Worm (Caenorhabditis elegans) whole organism, early embryonic: ENCODE data around the gene Y47G7B.2.
"Not testable (repeated sequence)": the region's sequence is repeated elsewhere in the genome, so short reads cannot be mapped to it uniquely, and the experiment has no call there.

Experiments
- B0310.2 ChIP-seq: sonication (generic microtip); optimal IDR thresholded peaks from 2 replicates; lab custom pipeline; 2016; ENCODE audit warnings: mild to moderate bottlenecking, missing genetic modification characterization, missing compliant biosample characterization
- F13C5.2 ChIP-seq: sonication (generic microtip); optimal IDR thresholded peaks from 2 replicates; lab custom pipeline; 2017; ENCODE audit warnings: mild to moderate bottlenecking, missing genetic modification characterization, inconsistent platforms, missing compliant biosample characterization
- aly-1 ChIP-seq: sonication (generic microtip); optimal IDR thresholded peaks from 2 replicates; lab custom pipeline; 2016; ENCODE audit warnings: missing genetic modification characterization, missing compliant biosample characterization
- ama-1 ChIP-seq: fragments of 150-350 bp; optimal IDR thresholded peaks from 2 replicates; lab custom pipeline; 2014
- ceh-13 ChIP-seq: fragments of 200-800 bp; sonication (Bioruptor generic); optimal IDR thresholded peaks from 2 replicates; lab custom pipeline; 2018; ENCODE audit warnings: mild to moderate bottlenecking, missing genetic modification characterization, missing compliant biosample characterization
- ceh-36 ChIP-seq: sonication (generic microtip); optimal IDR thresholded peaks from 2 replicates; lab custom pipeline; 2016; ENCODE audit warnings: missing genetic modification characterization, inconsistent platforms, missing compliant biosample characterization
- ets-7 ChIP-seq: sonication (generic microtip); optimal IDR thresholded peaks from 2 replicates; lab custom pipeline; 2016; ENCODE audit warnings: missing genotype, missing genetic modification characterization, missing compliant biosample characterization
- flt-1 ChIP-seq: fragments of 200-800 bp; sonication (Bioruptor generic); IDR thresholded peaks from 2 replicates; pipeline ENCODE4 v1.3.6; 2022; ENCODE audit warnings: missing genetic modification characterization, missing compliant biosample characterization
- hmbx-1 ChIP-seq: sonication (generic microtip); optimal IDR thresholded peaks from 2 replicates; lab custom pipeline; 2016; ENCODE audit warnings: mild to moderate bottlenecking, missing genetic modification characterization, missing compliant biosample characterization
- hmg-4 ChIP-seq: fragments of 200-800 bp; sonication (Bioruptor generic); optimal IDR thresholded peaks from 2 replicates; lab custom pipeline; 2018; ENCODE audit warnings: mild to moderate bottlenecking, missing genetic modification characterization, missing compliant biosample characterization
- hnd-1 ChIP-seq: sonication (generic microtip); optimal IDR thresholded peaks from 2 replicates; lab custom pipeline; 2016; ENCODE audit warnings: missing genetic modification characterization, missing compliant biosample characterization
- scrt-1 ChIP-seq: fragments of 200-800 bp; sonication (Bioruptor generic); IDR thresholded peaks from 2 replicates; pipeline ENCODE4 v1.3.6; 2022; ENCODE audit warnings: missing genetic modification characterization, missing compliant biosample characterization
- sea-1 ChIP-seq: fragments of 200-800 bp; sonication (Bioruptor generic); conservative IDR thresholded peaks from 2 replicates; pipeline ENCODE4 v1.3.6; 2022; ENCODE audit warnings: missing genetic modification characterization, missing compliant biosample characterization
- tbx-11 ChIP-seq: fragments of 200-800 bp; sonication (Bioruptor generic); IDR thresholded peaks from 2 replicates; pipeline ENCODE4 v1.3.6; 2022; ENCODE audit warnings: missing genetic modification characterization, missing compliant biosample characterization
- tbx-37 ChIP-seq: fragments of 200-800 bp; sonication (Bioruptor generic); conservative IDR thresholded peaks from 2 replicates; pipeline ENCODE4 v1.3.6; 2022; ENCODE audit warnings: missing genetic modification reagents, missing genetic modification characterization, missing compliant biosample characterization
- tra-4 ChIP-seq: sonication (generic microtip); optimal IDR thresholded peaks from 2 replicates; lab custom pipeline; 2017; ENCODE audit warnings: missing genetic modification characterization, missing compliant biosample characterization

Y47G7B.2 gene

ce11 chrII:2672320-2672719 is 35.5 kb downstream of the Y47G7B.2 start, which contains the start of gene sri-57:
sri-57 (minus strand) TSS chrII:2672420.
- not testable (repeated sequence) for TF ChIP-seq flt-1; tbx-37 (GFP tag; lab: Robert Waterston, UW); ama-1

ce11 chrII:2665606-2666005 is 42.2 kb downstream of the Y47G7B.2 start, which contains the start of gene F22E5.22:
F22E5.22 (plus strand) TSS chrII:2665906.
- no peak for TF ChIP-seq scrt-1 (GFP tag; lab: Robert Waterston, UW)
- TF ChIP-seq tbx-37 (GFP tag; lab: Robert Waterston, UW), result no peak
- no peak for TF ChIP-seq hmg-4

ce11 chrII:2665081-2665480 is 42.7 kb downstream of the Y47G7B.2 start, which contains the start of gene F22E5.2:
F22E5.2 (plus strand) TSS chrII:2665381.
- not testable (repeated sequence) for TF ChIP-seq tbx-11 (GFP tag; lab: Robert Waterston, UW); B0310.2 (tag; lab: Kevin White, UChicago); tra-4

ce11 chrII:2659364-2659763 is 48.5 kb downstream of the Y47G7B.2 start, which contains the start of gene gcy-21:
gcy-21 (plus strand) TSS chrII:2659664.
- TF ChIP-seq hmg-4 (no peak), F13C5.2 (tag; lab: Kevin White, UChicago) (no peak), ceh-13 (no peak), sea-1 (GFP tag; lab: Robert Waterston, UW) (no peak), aly-1 (tag; lab: Kevin White, UChicago) (no peak), flt-1 (no peak), ets-7 (tag; lab: Kevin White, UChicago) (no peak), tbx-37 (GFP tag; lab: Robert Waterston, UW) (no peak), ama-1 (no peak)

- no peak for TF ChIP-seq aly-1 (tag; lab: Kevin White, UChicago)
- TF ChIP-seq hmbx-1 (tag; lab: Kevin White, UChicago), result no peak
- no peak for TF ChIP-seq ceh-36
- TF ChIP-seq B0310.2 (tag; lab: Kevin White, UChicago), result no peak
- TF ChIP-seq ama-1, result no peak
- no peak for TF ChIP-seq tbx-11 (GFP tag; lab: Robert Waterston, UW)
- no peak for TF ChIP-seq ceh-13
- TF ChIP-seq hnd-1 (tag; lab: Kevin White, UChicago), result no peak
- TF ChIP-seq ets-7 (tag; lab: Kevin White, UChicago), result no peak
- TF ChIP-seq tbx-37 (GFP tag; lab: Robert Waterston, UW), result no peak
- TF ChIP-seq tra-4, result no peak
- no peak for TF ChIP-seq hmg-4
- no peak for TF ChIP-seq F13C5.2 (tag; lab: Kevin White, UChicago)
These were observed 51.2 kb downstream of the Y47G7B.2 start, which contains the start of gene sri-47 for ce11 chrII:2656606-2657005. sri-47 (plus strand) TSS chrII:2656906.
